Worm (Caenorhabditis elegans) whole organism, late embryonic: ENCODE data around the gene lgc-32.

Experiments used
- T23F11.4 ChIP-seq: fragments of 200-800 bp; sonication (Bioruptor generic); optimal IDR thresholded peaks from 2 replicates; lab custom pipeline; 2018; ENCODE audit warnings: mild to moderate bottlenecking, missing genetic modification characterization, missing compliant biosample characterization
- ama-1 ChIP-seq: fragments of 150-350 bp; optimal IDR thresholded peaks from 2 replicates; lab custom pipeline; 2014
- ceh-14 ChIP-seq: sonication (generic microtip); optimal IDR thresholded peaks from 2 replicates; lab custom pipeline; 2016; ENCODE audit warnings: missing genotype, missing genetic modification characterization, missing compliant biosample characterization
- ceh-9 ChIP-seq: sonication (generic microtip); optimal IDR thresholded peaks from 2 replicates; lab custom pipeline; 2016; ENCODE audit warnings: mild to moderate bottlenecking, missing genetic modification characterization, inconsistent platforms, missing compliant biosample characterization
- ets-4 ChIP-seq: sonication (generic microtip); optimal IDR thresholded peaks from 2 replicates; lab custom pipeline; 2016; ENCODE audit warnings: missing genetic modification characterization, missing compliant biosample characterization
- fax-1 ChIP-seq: sonication (generic microtip); optimal IDR thresholded peaks from 2 replicates; lab custom pipeline; 2016; ENCODE audit warnings: missing genotype, missing genetic modification characterization, missing compliant biosample characterization
- fkh-10 ChIP-seq: fragments of 150-350 bp; optimal IDR thresholded peaks from 2 replicates; lab custom pipeline; 2014; ENCODE audit warnings: missing biosample characterization, missing genetic modification reagents, missing genetic modification characterization
- hlh-30 ChIP-seq: sonication (generic microtip); optimal IDR thresholded peaks from 2 replicates; lab custom pipeline; 2017; ENCODE audit warnings: antibody characterized with exemption, missing genetic modification characterization, missing compliant biosample characterization; ENCODE audit not compliant: insufficient read depth
- lin-11 ChIP-seq: fragments of 200-800 bp; sonication (Bioruptor generic); optimal IDR thresholded peaks from 2 replicates; lab custom pipeline; 2018; ENCODE audit warnings: mild to moderate bottlenecking, missing genetic modification characterization, missing compliant biosample characterization
- npax-4 ChIP-seq: sonication (generic microtip); optimal IDR thresholded peaks from 2 replicates; lab custom pipeline; 2016; ENCODE audit warnings: missing genetic modification characterization, missing compliant biosample characterization
- pha-4 ChIP-seq: fragments of 150-350 bp; optimal IDR thresholded peaks from 2 replicates; lab custom pipeline; 2018; ENCODE audit warnings: missing biosample characterization, missing genetic modification reagents, missing genetic modification characterization
- unc-3 ChIP-seq, 2 experiments: fragments of 200-800 bp in 1 of 2; sonication (Bioruptor generic) in 1 of 2; sonication (generic microtip) in 1 of 2; conservative IDR thresholded peaks in 1 of 2; optimal IDR thresholded peaks in 1 of 2; 2 replicates each; pipeline versions ENCODE4 v1.3.6 to Lab custom; 2016 to 2022; ENCODE audit warnings: missing compliant biosample characterization in 2 of 2, missing genetic modification characterization in 2 of 2, missing genetic modification reagents in 1 of 2

- TF ChIP-seq pha-4 (tag; lab: Kevin White, UChicago), result no peak
- TF ChIP-seq ama-1 (lab: Kevin White, UChicago), result no peak
- TF ChIP-seq fkh-10 (GFP tag; lab: Kevin White, UChicago), result no peak
- no peak for TF ChIP-seq hlh-30
- no peak for TF ChIP-seq unc-3 (GFP tag; conservative IDR thresholded peaks at IDR 0.05; lab: Robert Waterston, UW)
- TF ChIP-seq unc-3 (tag; optimal IDR thresholded peaks at IDR 0.05; lab: Kevin White, UChicago), result no peak
- no peak for TF ChIP-seq lin-11
- no peak for TF ChIP-seq T23F11.4 (GFP tag; lab: Kevin White, UChicago)
- TF ChIP-seq fax-1 (tag; lab: Kevin White, UChicago), result no peak
- TF ChIP-seq ets-4, result no peak
- TF ChIP-seq npax-4 (tag; lab: Kevin White, UChicago), result no peak
- TF ChIP-seq ceh-14 (tag; lab: Kevin White, UChicago), result no peak
- no peak for TF ChIP-seq ceh-9 (tag; lab: Kevin White, UChicago)
These were observed 10.1 kb upstream of the lgc-32 start, which contains the start of gene rund-1 for ce11 chrX:661727-662330.
